Worm (Caenorhabditis elegans): ENCODE data around the gene W06F12.3.
"Not testable (repeated sequence)": the region's sequence is repeated elsewhere in the genome, so short reads cannot be mapped to it uniquely, and the experiment has no call there.

Gene W06F12.3

ce11 chrIII:13741410-13741809 lies 6.6 kb downstream of the W06F12.3 start:
- TF ChIP-seq flh-1 (GFP tag; optimal IDR thresholded peaks at IDR 0.05) (no peak), hlh-1 (tag; optimal IDR thresholded peaks at IDR 0.05) (no peak), ham-2 (GFP tag; optimal IDR thresholded peaks at IDR 0.05) (no peak), blmp-1 (tag; optimal IDR thresholded peaks at IDR 0.05) (no peak), nhr-237 (tag; optimal IDR thresholded peaks at IDR 0.05) (no peak), nhr-2 (tag; optimal IDR thresholded peaks at IDR 0.05) (no peak), unc-62 (GFP tag; optimal IDR thresholded peaks at IDR 0.05) (no peak), ces-1 (GFP tag; optimal IDR thresholded peaks at IDR 0.05) (no peak), ceh-83 (GFP tag; optimal IDR thresholded peaks at IDR 0.05) (no peak), mep-1 (tag; optimal IDR thresholded peaks at IDR 0.05) (no peak), nhr-28 (tag; optimal IDR thresholded peaks at IDR 0.05) (no peak), mls-2 (tag; optimal IDR thresholded peaks at IDR 0.05) (no peak), drap-1 (GFP tag; optimal IDR thresholded peaks at IDR 0.05) (no peak), mab-5 (tag; optimal IDR thresholded peaks at IDR 0.05) (no peak), pha-4 (tag; optimal IDR thresholded peaks at IDR 0.05) (no peak), cnd-1 (tag; optimal IDR thresholded peaks at IDR 0.05) (no peak), snpc-4 (tag; optimal IDR thresholded peaks at IDR 0.05) (no peak)

ce11 chrIII:13742028-13742427 lies 7.2 kb downstream of the W06F12.3 start:
- TF ChIP-seq snpc-4 (tag; optimal IDR thresholded peaks at IDR 0.05), result no peak
- TF ChIP-seq elt-1 (tag; optimal IDR thresholded peaks at IDR 0.05; ENCODE audit: borderline replicate concordance, insufficient read depth), result no peak
- no peak for TF ChIP-seq sptf-1 (tag; optimal IDR thresholded peaks at IDR 0.05)
- no peak for TF ChIP-seq mep-1 (tag; optimal IDR thresholded peaks at IDR 0.05)
- TF ChIP-seq ztf-11 (tag; optimal IDR thresholded peaks at IDR 0.05), result no peak
- TF ChIP-seq pha-4 (tag; optimal IDR thresholded peaks at IDR 0.05), result no peak
- TF ChIP-seq ceh-83 (GFP tag; optimal IDR thresholded peaks at IDR 0.05), result no peak
- TF ChIP-seq unc-62 (GFP tag; optimal IDR thresholded peaks at IDR 0.05), result no peak

ce11 chrIII:13743922-13744321 lies 9.1 kb downstream of the W06F12.3 start, which contains the start of gene tyr-2:
Gene tyr-2 (plus strand): TSS chrIII:13744222.
- TF ChIP-seq mep-1 (tag; optimal IDR thresholded peaks at IDR 0.05), result no peak
- no peak for TF ChIP-seq flh-1 (GFP tag; optimal IDR thresholded peaks at IDR 0.05)
- TF ChIP-seq elt-1 (tag; optimal IDR thresholded peaks at IDR 0.05; ENCODE audit: borderline replicate concordance, insufficient read depth), result no peak
- TF ChIP-seq M03D4.4 (tag; optimal IDR thresholded peaks at IDR 0.05), result no peak

- TF ChIP-seq elt-1 (tag; optimal IDR thresholded peaks at IDR 0.05; ENCODE audit: borderline replicate concordance, insufficient read depth), result no peak
- TF ChIP-seq flh-1 (GFP tag; optimal IDR thresholded peaks at IDR 0.05), result no peak
- TF ChIP-seq mab-5 (tag; optimal IDR thresholded peaks at IDR 0.05), result no peak
These were observed 13.5 kb downstream of the W06F12.3 start, which contains the start of gene K08E3.2 for ce11 chrIII:13748312-13748711. Gene K08E3.2 (minus strand): TSS chrIII:13748686.

- not testable (repeated sequence) for TF ChIP-seq unc-62 (GFP tag; optimal IDR thresholded peaks at IDR 0.05); elt-3 (tag; optimal IDR thresholded peaks at IDR 0.05); cnd-1 (tag; optimal IDR thresholded peaks at IDR 0.05)
These were observed 16.3 kb downstream of the W06F12.3 start, which contains the start of gene mlc-7 for ce11 chrIII:13751144-13751543. Gene mlc-7 (plus strand): TSS chrIII:13751444.

- TF ChIP-seq unc-62 (GFP tag; optimal IDR thresholded peaks at IDR 0.05), result no peak
- TF ChIP-seq blmp-1 (tag; optimal IDR thresholded peaks at IDR 0.05), result no peak
- TF ChIP-seq sptf-1 (tag; optimal IDR thresholded peaks at IDR 0.05), result no peak
- TF ChIP-seq ztf-11 (tag; optimal IDR thresholded peaks at IDR 0.05), result no peak
- TF ChIP-seq zip-8 (tag; optimal IDR thresholded peaks at IDR 0.05), result no peak
- no peak for TF ChIP-seq unc-120 (tag; optimal IDR thresholded peaks at IDR 0.05; ENCODE audit: poor library complexity, severe bottlenecking)
- TF ChIP-seq cnd-1 (tag; optimal IDR thresholded peaks at IDR 0.05), result no peak
- TF ChIP-seq pha-4 (tag; optimal IDR thresholded peaks at IDR 0.05), result no peak
- TF ChIP-seq ces-1 (GFP tag; optimal IDR thresholded peaks at IDR 0.05), result no peak
- no peak for TF ChIP-seq nhr-28 (tag; optimal IDR thresholded peaks at IDR 0.05)
- TF ChIP-seq ceh-83 (GFP tag; optimal IDR thresholded peaks at IDR 0.05), result no peak
- TF ChIP-seq bed-3 (GFP tag; optimal IDR thresholded peaks at IDR 0.05), result no peak
- no peak for TF ChIP-seq drap-1 (GFP tag; optimal IDR thresholded peaks at IDR 0.05)
- no peak for TF ChIP-seq nhr-2 (tag; optimal IDR thresholded peaks at IDR 0.05)
- TF ChIP-seq tbx-8 (GFP tag; optimal IDR thresholded peaks at IDR 0.05), result no peak
These were observed 20.9 kb downstream of the W06F12.3 start, which contains the start of gene toca-2 for ce11 chrIII:13755689-13756088. Gene toca-2 (plus strand): TSS chrIII:13755896.

ce11 chrIII:13759691-13760090 lies 24.9 kb downstream of the W06F12.3 start:
- TF ChIP-seq zip-8 (tag; optimal IDR thresholded peaks at IDR 0.05), result no peak
- no peak for TF ChIP-seq nhr-12 (tag; optimal IDR thresholded peaks at IDR 0.05)
- no peak for TF ChIP-seq lin-13 (tag; optimal IDR thresholded peaks at IDR 0.05)
- no peak for TF ChIP-seq M03D4.4 (tag; optimal IDR thresholded peaks at IDR 0.05)
- TF ChIP-seq hlh-1 (tag; optimal IDR thresholded peaks at IDR 0.05), result no peak
- no peak for TF ChIP-seq mls-2 (tag; optimal IDR thresholded peaks at IDR 0.05)
- no peak for TF ChIP-seq nhr-237 (tag; optimal IDR thresholded peaks at IDR 0.05)
- no peak for TF ChIP-seq mep-1 (tag; optimal IDR thresholded peaks at IDR 0.05)
- TF ChIP-seq blmp-1 (tag; optimal IDR thresholded peaks at IDR 0.05), result no peak
- no peak for TF ChIP-seq nhr-28 (tag; optimal IDR thresholded peaks at IDR 0.05)
- TF ChIP-seq sptf-1 (tag; optimal IDR thresholded peaks at IDR 0.05), result no peak
- TF ChIP-seq sem-2 (GFP tag; optimal IDR thresholded peaks at IDR 0.05), result no peak

All from whole organism, mixed stage, embryonic.